Worm (Caenorhabditis elegans) whole organism, L2 larva: Measurements from ENCODE around the gene srh-233.

ENCODE experiments used
- C34F6.9 ChIP-seq: fragments of 150-350 bp; optimal IDR thresholded peaks from 2 replicates; lab custom pipeline; 2014; ENCODE audit warnings: missing biosample characterization, missing genetic modification characterization
- F13H6.1 ChIP-seq: sonication (generic microtip); optimal IDR thresholded peaks from 2 replicates; lab custom pipeline; 2016; ENCODE audit warnings: missing genetic modification characterization, missing compliant biosample characterization
- R02D3.7 ChIP-seq: fragments of 150-350 bp; optimal IDR thresholded peaks from 2 replicates; lab custom pipeline; 2014; ENCODE audit warnings: missing biosample characterization, missing genetic modification characterization
- Y55F3AM.14 ChIP-seq: fragments of 200-800 bp; sonication (Bioruptor generic); optimal IDR thresholded peaks from 2 replicates; lab custom pipeline; 2018; ENCODE audit warnings: mild to moderate bottlenecking, missing genetic modification characterization, missing compliant biosample characterization
- ZK546.5 ChIP-seq: sonication (generic microtip); optimal IDR thresholded peaks from 2 replicates; lab custom pipeline; 2017; ENCODE audit warnings: missing biosample characterization, missing genetic modification characterization
- alr-1 ChIP-seq: fragments of 150-350 bp; optimal IDR thresholded peaks from 2 replicates; lab custom pipeline; 2014; ENCODE audit warnings: missing biosample characterization, missing genetic modification characterization
- aly-2 ChIP-seq: fragments of 150-350 bp; optimal IDR thresholded peaks from 2 replicates; lab custom pipeline; 2014; ENCODE audit warnings: missing biosample characterization, missing genetic modification characterization
- ama-1 ChIP-seq: fragments of 150-350 bp; optimal IDR thresholded peaks from 2 replicates; lab custom pipeline; 2018; ENCODE audit warnings: inconsistent platforms
- dmd-4 ChIP-seq: sonication (generic microtip); optimal IDR thresholded peaks from 2 replicates; lab custom pipeline; 2017; ENCODE audit warnings: missing biosample characterization, missing genetic modification characterization
- egl-27 ChIP-seq: sonication (generic microtip); optimal IDR thresholded peaks from 3 replicates; lab custom pipeline; 2017; ENCODE audit warnings: missing biosample characterization, missing genetic modification reagents, missing genetic modification characterization
- elt-1 ChIP-seq: fragments of 150-350 bp; optimal IDR thresholded peaks from 2 replicates; lab custom pipeline; 2014; ENCODE audit warnings: missing biosample characterization, missing genetic modification characterization
- elt-3 ChIP-seq: sonication (generic microtip); optimal IDR thresholded peaks from 2 replicates; lab custom pipeline; 2017; ENCODE audit warnings: missing biosample characterization, missing genetic modification characterization
- fos-1 ChIP-seq: fragments of 150-350 bp; optimal IDR thresholded peaks from 2 replicates; lab custom pipeline; 2014; ENCODE audit warnings: missing biosample characterization, missing genetic modification characterization
- gmeb-1 ChIP-seq: fragments of 150-350 bp; optimal IDR thresholded peaks from 2 replicates; lab custom pipeline; 2014; ENCODE audit warnings: missing biosample characterization, missing genetic modification characterization
- lin-11 ChIP-seq: fragments of 150-350 bp; sonication (generic microtip); optimal IDR thresholded peaks from 2 replicates; lab custom pipeline; 2014; ENCODE audit warnings: missing biosample characterization, missing genetic modification characterization, inconsistent platforms, mixed read lengths
- lin-13 ChIP-seq: fragments of 150-350 bp; optimal IDR thresholded peaks from 2 replicates; lab custom pipeline; 2014; ENCODE audit warnings: missing biosample characterization, missing genetic modification reagents, missing genetic modification characterization
- lin-39 ChIP-seq: fragments of 150-350 bp; optimal IDR thresholded peaks from 2 replicates; lab custom pipeline; 2014; ENCODE audit warnings: missing biosample characterization, missing genetic modification reagents, missing genetic modification characterization
- mab-5 ChIP-seq: fragments of 150-350 bp; optimal IDR thresholded peaks from 2 replicates; lab custom pipeline; 2014; ENCODE audit warnings: missing biosample characterization, missing genetic modification characterization
- mdl-1 ChIP-seq, 2 experiments: fragments of 150-350 bp in 1 of 2; sonication (generic microtip) in 1 of 2; optimal IDR thresholded peaks; 2 replicates each; lab custom pipeline; 2017; ENCODE audit warnings: missing biosample characterization in 2 of 2, missing genetic modification characterization in 2 of 2
- nhr-10 ChIP-seq: sonication (generic microtip); optimal IDR thresholded peaks from 2 replicates; lab custom pipeline; 2017; ENCODE audit warnings: missing biosample characterization, missing genetic modification characterization
- nhr-11 ChIP-seq: fragments of 150-350 bp; optimal IDR thresholded peaks from 2 replicates; lab custom pipeline; 2014; ENCODE audit warnings: missing biosample characterization, missing genetic modification characterization
- nhr-12 ChIP-seq: fragments of 150-350 bp; optimal IDR thresholded peaks from 2 replicates; lab custom pipeline; 2014; ENCODE audit warnings: missing biosample characterization, missing genetic modification characterization
- nhr-21 ChIP-seq: fragments of 150-350 bp; optimal IDR thresholded peaks from 2 replicates; lab custom pipeline; 2014; ENCODE audit warnings: missing biosample characterization, missing genetic modification characterization
- nhr-23 ChIP-seq: fragments of 150-350 bp; optimal IDR thresholded peaks from 2 replicates; lab custom pipeline; 2014; ENCODE audit warnings: missing biosample characterization, missing genetic modification reagents, missing genetic modification characterization
- nhr-237 ChIP-seq: fragments of 150-350 bp; optimal IDR thresholded peaks from 2 replicates; lab custom pipeline; 2014; ENCODE audit warnings: missing biosample characterization, missing genetic modification characterization
- nhr-25 ChIP-seq: fragments of 150-350 bp; sonication (generic microtip); optimal IDR thresholded peaks from 3 replicates; lab custom pipeline; 2014; ENCODE audit warnings: missing biosample characterization, missing genetic modification characterization
- nhr-6 ChIP-seq: fragments of 150-350 bp; optimal IDR thresholded peaks from 2 replicates; lab custom pipeline; 2014; ENCODE audit warnings: missing biosample characterization, missing genetic modification characterization
- nhr-77 ChIP-seq: fragments of 150-350 bp; optimal IDR thresholded peaks from 2 replicates; lab custom pipeline; 2014; ENCODE audit warnings: missing biosample characterization, missing genetic modification characterization
- peb-1 ChIP-seq: fragments of 150-350 bp; optimal IDR thresholded peaks from 2 replicates; lab custom pipeline; 2014; ENCODE audit warnings: missing biosample characterization, missing genetic modification characterization
- sem-4 ChIP-seq: fragments of 150-350 bp; optimal IDR thresholded peaks from 2 replicates; lab custom pipeline; 2014; ENCODE audit warnings: missing biosample characterization, missing genetic modification reagents, missing genetic modification characterization
- sma-3 ChIP-seq: sonication (generic microtip); optimal IDR thresholded peaks from 2 replicates; lab custom pipeline; 2016; ENCODE audit warnings: missing genetic modification reagents, missing genetic modification characterization, missing compliant biosample characterization
- sma-9 ChIP-seq, 2 experiments: fragments of 150-350 bp in 1 of 2; sonication (generic microtip) in 1 of 2; optimal IDR thresholded peaks; 2 replicates each; lab custom pipeline; 2014 to 2016; ENCODE audit warnings: missing genetic modification characterization in 2 of 2, mild to moderate bottlenecking in 1 of 2, missing biosample characterization in 1 of 2, missing compliant biosample characterization in 1 of 2, missing genetic modification reagents in 1 of 2, moderate library complexity in 1 of 2
- snpc-4 ChIP-seq: fragments of 150-350 bp; optimal IDR thresholded peaks from 2 replicates; lab custom pipeline; 2014; ENCODE audit warnings: missing biosample characterization, missing genetic modification characterization
- unc-39 ChIP-seq: fragments of 150-350 bp; optimal IDR thresholded peaks from 2 replicates; lab custom pipeline; 2014; ENCODE audit warnings: missing biosample characterization, missing genetic modification characterization
- unc-55 ChIP-seq: fragments of 150-350 bp; sonication (generic microtip); optimal IDR thresholded peaks from 3 replicates; lab custom pipeline; 2014; ENCODE audit warnings: missing biosample characterization, missing genetic modification reagents, missing genetic modification characterization
- unc-62 ChIP-seq: fragments of 150-350 bp; optimal IDR thresholded peaks from 2 replicates; lab custom pipeline; 2014; ENCODE audit warnings: missing biosample characterization, missing genetic modification reagents, missing genetic modification characterization
- zag-1 ChIP-seq: fragments of 150-350 bp; optimal IDR thresholded peaks from 2 replicates; lab custom pipeline; 2014; ENCODE audit warnings: missing biosample characterization, missing genetic modification characterization
- ztf-1 ChIP-seq: fragments of 200-800 bp; sonication (Bioruptor generic); conservative IDR thresholded peaks from 2 replicates; pipeline ENCODE4 v1.3.6; 2022; ENCODE audit warnings: missing genetic modification characterization, missing compliant biosample characterization
- ztf-4 ChIP-seq: fragments of 150-350 bp; optimal IDR thresholded peaks from 2 replicates; lab custom pipeline; 2014; ENCODE audit warnings: missing biosample characterization, missing genetic modification characterization

Gene srh-233

ce11 chrV:20037287-20037686 lies 11.9 kb upstream of the srh-233 start, which contains the start of gene Y113G7A.16:
Gene Y113G7A.16 (plus strand): TSS chrV:20037587.
- no peak for TF ChIP-seq sma-3 (GFP tag; lab: Kevin White, UChicago)
- TF ChIP-seq sem-4 (tag; lab: Kevin White, UChicago) = no peak
- no peak for TF ChIP-seq aly-2 (tag; lab: Kevin White, UChicago)
- TF ChIP-seq nhr-77 (tag; lab: Kevin White, UChicago) = no peak
- TF ChIP-seq gmeb-1 (tag; lab: Kevin White, UChicago) = no peak
- TF ChIP-seq egl-27 (tag; lab: Kevin White, UChicago) = no peak
- TF ChIP-seq alr-1 (tag; lab: Kevin White, UChicago) = no peak
- TF ChIP-seq nhr-12 (tag; lab: Kevin White, UChicago) = no peak
- no peak for TF ChIP-seq lin-11 (tag; lab: Kevin White, UChicago)
- no peak for TF ChIP-seq nhr-23 (tag; lab: Kevin White, UChicago)
- TF ChIP-seq unc-39 (tag; lab: Kevin White, UChicago) = no peak
- no peak for TF ChIP-seq fos-1
- TF ChIP-seq nhr-11 (tag; lab: Kevin White, UChicago) = no peak
- TF ChIP-seq ztf-4 (tag; lab: Kevin White, UChicago) = no peak
- TF ChIP-seq nhr-21 (tag; lab: Kevin White, UChicago) = no peak
- TF ChIP-seq mab-5 = no peak
- no peak for TF ChIP-seq lin-39 (tag; lab: Kevin White, UChicago)
- TF ChIP-seq sma-9 (GFP tag; optimal IDR thresholded peaks at IDR 0.05; lab: Kevin White, UChicago) = no peak
- TF ChIP-seq sma-9 (tag; optimal IDR thresholded peaks at IDR 0.05; lab: Kevin White, UChicago) = no peak
- TF ChIP-seq, all 48 proteins: peak for 0

ce11 chrV:20047310-20047709 lies 1.9 kb upstream of the srh-233 start, which contains the start of gene spe-19:
Gene spe-19 (minus strand): TSS chrV:20047410.
- TF ChIP-seq fos-1 (no peak), Y55F3AM.14 (no peak), nhr-11 (tag; lab: Kevin White, UChicago) (no peak), nhr-12 (tag; lab: Kevin White, UChicago) (no peak), ZK546.5 (tag; lab: Kevin White, UChicago) (no peak), aly-2 (tag; lab: Kevin White, UChicago) (no peak), unc-62 (GFP tag; lab: Kevin White, UChicago) (no peak), nhr-21 (tag; lab: Kevin White, UChicago) (no peak), lin-39 (tag; lab: Kevin White, UChicago) (no peak), F13H6.1 (tag; lab: Kevin White, UChicago) (no peak), nhr-25 (no peak), gmeb-1 (tag; lab: Kevin White, UChicago) (no peak), C34F6.9 (tag; lab: Kevin White, UChicago) (no peak), sma-3 (GFP tag; lab: Kevin White, UChicago) (no peak), unc-55 (GFP tag; lab: Kevin White, UChicago) (no peak), snpc-4 (tag; lab: Kevin White, UChicago) (no peak), elt-1 (tag; lab: Kevin White, UChicago) (no peak), alr-1 (tag; lab: Kevin White, UChicago) (no peak), mdl-1 (tag; optimal IDR thresholded peaks at IDR 0.05; lab: Kevin White, UChicago) (no peak), peb-1 (tag; lab: Kevin White, UChicago) (no peak)

ce11 chrV:20059370-20059769 lies 10.2 kb downstream of the srh-233 start:
- TF ChIP-seq alr-1 (tag; lab: Kevin White, UChicago) (no peak), lin-39 (tag; lab: Kevin White, UChicago) (no peak), sma-9 (GFP tag; optimal IDR thresholded peaks at IDR 0.05; lab: Kevin White, UChicago) (no peak), sma-9 (tag; optimal IDR thresholded peaks at IDR 0.05; lab: Kevin White, UChicago) (no peak), aly-2 (tag; lab: Kevin White, UChicago) (no peak), lin-13 (GFP tag; lab: Kevin White, UChicago) (no peak)

- TF ChIP-seq fos-1 = no peak
- no peak for TF ChIP-seq aly-2 (tag; lab: Kevin White, UChicago)
- TF ChIP-seq mab-5 = no peak
- 0 out of 2 replicates have a peak, but pooled peaks have one; percentile 22 for TF ChIP-seq ztf-1 (GFP tag; lab: Robert Waterston, UW)
- no peak for TF ChIP-seq unc-62 (GFP tag; lab: Kevin White, UChicago)
- no peak for TF ChIP-seq R02D3.7
- TF ChIP-seq, all 48 proteins: peak for 1
These were observed 12.3 kb downstream of the srh-233 start for ce11 chrV:20061498-20061897.

ce11 chrV:20064076-20064475 lies 14.9 kb downstream of the srh-233 start, which contains the start of gene ttx-1:
Gene ttx-1 (minus strand): TSS chrV:20064176.
- no peak for TF ChIP-seq nhr-237 (tag; lab: Kevin White, UChicago)
- no peak for TF ChIP-seq gmeb-1 (tag; lab: Kevin White, UChicago)
- no peak for TF ChIP-seq ama-1
- no peak for TF ChIP-seq nhr-23 (tag; lab: Kevin White, UChicago)
- TF ChIP-seq aly-2 (tag; lab: Kevin White, UChicago) = no peak
- no peak for TF ChIP-seq sem-4 (tag; lab: Kevin White, UChicago)
- no peak for TF ChIP-seq lin-13 (GFP tag; lab: Kevin White, UChicago)
- TF ChIP-seq peb-1 (tag; lab: Kevin White, UChicago) = no peak
- TF ChIP-seq dmd-4 = no peak
- no peak for TF ChIP-seq unc-62 (GFP tag; lab: Kevin White, UChicago)
- TF ChIP-seq C34F6.9 (tag; lab: Kevin White, UChicago) = no peak
- TF ChIP-seq nhr-10 = no peak
- TF ChIP-seq zag-1 (tag; lab: Kevin White, UChicago) = no peak
- no peak for TF ChIP-seq nhr-6
- no peak for TF ChIP-seq alr-1 (tag; lab: Kevin White, UChicago)
- TF ChIP-seq R02D3.7 = no peak
- TF ChIP-seq fos-1 = no peak
- no peak for TF ChIP-seq elt-3 (tag; lab: Kevin White, UChicago)
